Fruit fly (Drosophila melanogaster): ENCODE data around the gene CG9368.

- TF ChIP-seq CG8478 (optimal IDR thresholded peaks at IDR 0.05) (no peak), CTCF (optimal IDR thresholded peaks at IDR 0.05) (no peak)
Measured at dm6 chr3L:19557996-19558375, 43.4 kb upstream of the CG9368 start.

All from S2 (cell line).